Fruit fly (Drosophila melanogaster) whole organism, prepupa: Measurements from ENCODE around the gene eIF3h.

Experiments
- CG11294 ChIP-seq: fragments of 200-800 bp; sonication (Bioruptor generic); IDR thresholded peaks from 2 replicates; pipeline ENCODE4 v1.3.6; 2022; ENCODE audit warnings: missing biosample characterization, missing genetic modification characterization
- CG16779 ChIP-seq: fragments of 200-800 bp; sonication (Bioruptor generic); optimal IDR thresholded peaks from 3 replicates; lab custom pipeline; 2017; ENCODE audit warnings: missing biosample characterization, mild to moderate bottlenecking, missing genetic modification characterization
- CG3032 ChIP-seq: fragments of 200-800 bp; optimal IDR thresholded peaks from 2 replicates; lab custom pipeline; 2019; ENCODE audit warnings: missing biosample characterization, mild to moderate bottlenecking, missing genetic modification characterization, moderate library complexity
- CG31627 ChIP-seq: fragments of 200-800 bp; sonication (Bioruptor generic); optimal IDR thresholded peaks from 3 replicates; lab custom pipeline; 2016; ENCODE audit warnings: missing biosample characterization, missing genetic modification characterization
- CG32006 ChIP-seq: fragments of 200-800 bp; sonication (Bioruptor generic); optimal IDR thresholded peaks from 3 replicates; lab custom pipeline; 2017; ENCODE audit warnings: missing biosample characterization, mild to moderate bottlenecking, missing genetic modification characterization
- CG34406 ChIP-seq: fragments of 200-800 bp; sonication (Bioruptor generic); optimal IDR thresholded peaks from 3 replicates; lab custom pipeline; 2016; ENCODE audit warnings: missing biosample characterization, missing genetic modification characterization
- CG3919 ChIP-seq: fragments of 200-800 bp; sonication (Bioruptor generic); optimal IDR thresholded peaks from 3 replicates; lab custom pipeline; 2016; ENCODE audit warnings: missing biosample characterization, missing genetic modification characterization
- CG4318 ChIP-seq: fragments of 200-800 bp; sonication (Bioruptor generic); optimal IDR thresholded peaks from 3 replicates; lab custom pipeline; 2017; ENCODE audit warnings: missing biosample characterization, mild to moderate bottlenecking, missing genetic modification characterization
- CG6163 ChIP-seq: fragments of 200-800 bp; sonication (Bioruptor generic); IDR thresholded peaks from 3 replicates; pipeline ENCODE4 v1.3.6; 2022; ENCODE audit warnings: missing biosample characterization, missing genetic modification characterization
- CG6276 ChIP-seq: fragments of 200-800 bp; sonication (Bioruptor generic); optimal IDR thresholded peaks from 2 replicates; lab custom pipeline; 2017; ENCODE audit warnings: missing biosample characterization, mild to moderate bottlenecking, missing genetic modification characterization
- CG6792 ChIP-seq: fragments of 200-800 bp; sonication (Bioruptor generic); optimal IDR thresholded peaks from 3 replicates; lab custom pipeline; 2016; ENCODE audit warnings: missing biosample characterization, missing genetic modification characterization
- CG6808 ChIP-seq: fragments of 200-800 bp; sonication (Bioruptor generic); optimal IDR thresholded peaks from 3 replicates; lab custom pipeline; 2017; ENCODE audit warnings: missing biosample characterization, missing genetic modification characterization, mild to moderate bottlenecking, moderate library complexity, missing genetic modification reagents
- CG6854 ChIP-seq: fragments of 200-800 bp; sonication (Bioruptor generic); optimal IDR thresholded peaks from 2 replicates; lab custom pipeline; 2017; ENCODE audit warnings: missing biosample characterization, mild to moderate bottlenecking, missing genetic modification characterization
- CG7368 ChIP-seq: fragments of 200-800 bp; sonication (Bioruptor generic); optimal IDR thresholded peaks from 3 replicates; lab custom pipeline; 2016; ENCODE audit warnings: missing biosample characterization, missing genetic modification characterization
- CG8119 ChIP-seq: fragments of 200-800 bp; sonication (Bioruptor generic); IDR thresholded peaks from 3 replicates; pipeline ENCODE4 v1.3.6; 2022; ENCODE audit warnings: missing biosample characterization, missing genetic modification characterization
- CG8319 ChIP-seq: fragments of 200-800 bp; sonication (Bioruptor generic); optimal IDR thresholded peaks from 3 replicates; lab custom pipeline; 2016; ENCODE audit warnings: missing biosample characterization, missing genetic modification characterization
- Eip78C ChIP-seq: fragments of 200-800 bp; sonication (Bioruptor generic); peaks from one replicate; lab custom pipeline; 2016; ENCODE audit warnings: missing biosample characterization, missing genetic modification characterization
- Eip93F ChIP-seq: fragments of 200-800 bp; sonication (Bioruptor generic); optimal IDR thresholded peaks from 2 replicates; lab custom pipeline; 2016; ENCODE audit warnings: missing biosample characterization, mild to moderate bottlenecking, missing genetic modification characterization
- Ets21C ChIP-seq: fragments of 200-800 bp; sonication (Bioruptor generic); optimal IDR thresholded peaks from 3 replicates; lab custom pipeline; 2016; ENCODE audit warnings: missing biosample characterization, missing genetic modification characterization
- Ets96B ChIP-seq: fragments of 200-800 bp; optimal IDR thresholded peaks from 2 replicates; lab custom pipeline; 2019; ENCODE audit warnings: missing biosample characterization, mild to moderate bottlenecking, missing genetic modification characterization, moderate library complexity
- Gug ChIP-seq: fragments of 200-800 bp; sonication (Bioruptor generic); IDR thresholded peaks from 2 replicates; pipeline ENCODE4 v1.3.6; 2022; ENCODE audit warnings: missing biosample characterization, missing genetic modification characterization
- Hr38 ChIP-seq: sonication (Bioruptor generic); optimal IDR thresholded peaks from 2 replicates; lab custom pipeline; 2016; ENCODE audit warnings: missing biosample characterization, missing genetic modification characterization
- Hr39 ChIP-seq: fragments of 200-800 bp; sonication (Bioruptor generic); optimal IDR thresholded peaks from 2 replicates; lab custom pipeline; 2016; ENCODE audit warnings: missing biosample characterization, missing genetic modification characterization
- Hr4 ChIP-seq: fragments of 200-800 bp; sonication (Bioruptor generic); optimal IDR thresholded peaks from 3 replicates; lab custom pipeline; 2016; ENCODE audit warnings: missing biosample characterization, missing genetic modification characterization
- Lpt ChIP-seq: fragments of 200-800 bp; sonication (Bioruptor generic); optimal IDR thresholded peaks from 3 replicates; lab custom pipeline; 2016; ENCODE audit warnings: missing biosample characterization, missing genetic modification characterization
- Met ChIP-seq: fragments of 200-800 bp; sonication (Bioruptor generic); optimal IDR thresholded peaks from 3 replicates; lab custom pipeline; 2016; ENCODE audit warnings: missing biosample characterization, missing genetic modification characterization
- OdsH ChIP-seq: fragments of 200-800 bp; sonication (Bioruptor generic); optimal IDR thresholded peaks from 3 replicates; lab custom pipeline; 2016; ENCODE audit warnings: missing biosample characterization, missing genetic modification characterization
- Sox14 ChIP-seq: fragments of 200-800 bp; sonication (Bioruptor generic); optimal IDR thresholded peaks from 3 replicates; lab custom pipeline; 2016; ENCODE audit warnings: missing biosample characterization, missing genetic modification characterization
- Sox15 ChIP-seq: fragments of 200-800 bp; sonication (Bioruptor generic); optimal IDR thresholded peaks from 3 replicates; lab custom pipeline; 2016; ENCODE audit warnings: missing biosample characterization, missing genetic modification characterization
- achi ChIP-seq: fragments of 200-800 bp; sonication (Bioruptor generic); optimal IDR thresholded peaks from 3 replicates; lab custom pipeline; 2016; ENCODE audit warnings: missing biosample characterization, missing genetic modification characterization
- cyc ChIP-seq: fragments of 200-800 bp; sonication (Bioruptor generic); optimal IDR thresholded peaks from 3 replicates; lab custom pipeline; 2016; ENCODE audit warnings: missing biosample characterization, missing genetic modification characterization
- dac ChIP-seq: fragments of 200-800 bp; sonication (Bioruptor generic); optimal IDR thresholded peaks from 2 replicates; lab custom pipeline; 2017; ENCODE audit warnings: missing biosample characterization, mild to moderate bottlenecking, missing genetic modification characterization
- dsx ChIP-seq: fragments of 200-800 bp; optimal IDR thresholded peaks from 3 replicates; lab custom pipeline; 2019; ENCODE audit warnings: missing biosample characterization, mild to moderate bottlenecking, missing genetic modification characterization, moderate library complexity; ENCODE audit not compliant: poor library complexity, severe bottlenecking
- eg ChIP-seq: fragments of 200-800 bp; sonication (Bioruptor generic); IDR thresholded peaks from 3 replicates; pipeline ENCODE4 v1.3.6; 2022; ENCODE audit warnings: missing biosample characterization, missing genetic modification characterization
- esn ChIP-seq: fragments of 200-800 bp; sonication (Bioruptor generic); optimal IDR thresholded peaks from 2 replicates; lab custom pipeline; 2016; ENCODE audit warnings: missing biosample characterization, mild to moderate bottlenecking, missing genetic modification characterization, moderate library complexity
- lz ChIP-seq: fragments of 200-800 bp; sonication (Bioruptor generic); optimal IDR thresholded peaks from 3 replicates; lab custom pipeline; 2016; ENCODE audit warnings: missing biosample characterization, missing genetic modification characterization
- pdm3 ChIP-seq: fragments of 200-800 bp; sonication (Bioruptor generic); optimal IDR thresholded peaks from 3 replicates; lab custom pipeline; 2016; ENCODE audit warnings: missing biosample characterization, missing genetic modification characterization
- salr ChIP-seq, 2 experiments: fragments of 200-800 bp; sonication (Bioruptor generic); optimal IDR thresholded peaks; 3 replicates each; lab custom pipeline; 2016 to 2018; ENCODE audit warnings: missing biosample characterization in 2 of 2, missing genetic modification characterization in 2 of 2, mild to moderate bottlenecking in 1 of 2
- spab ChIP-seq: fragments of 200-800 bp; sonication (Bioruptor generic); optimal IDR thresholded peaks from 2 replicates; lab custom pipeline; 2017; ENCODE audit warnings: missing biosample characterization, mild to moderate bottlenecking, missing genetic modification characterization, missing genetic modification reagents
- svp ChIP-seq: fragments of 200-800 bp; sonication (Bioruptor generic); peaks from one replicate; lab custom pipeline; 2016; ENCODE audit warnings: missing biosample characterization, missing genetic modification characterization
- topi ChIP-seq: fragments of 200-800 bp; sonication (Bioruptor generic); optimal IDR thresholded peaks from 3 replicates; lab custom pipeline; 2016; ENCODE audit warnings: missing biosample characterization, missing genetic modification characterization
- vri ChIP-seq: fragments of 200-800 bp; sonication (Bioruptor generic); optimal IDR thresholded peaks from 3 replicates; lab custom pipeline; 2016; ENCODE audit warnings: missing biosample characterization, mild to moderate bottlenecking, missing genetic modification characterization

The eIF3h gene

DNA sequence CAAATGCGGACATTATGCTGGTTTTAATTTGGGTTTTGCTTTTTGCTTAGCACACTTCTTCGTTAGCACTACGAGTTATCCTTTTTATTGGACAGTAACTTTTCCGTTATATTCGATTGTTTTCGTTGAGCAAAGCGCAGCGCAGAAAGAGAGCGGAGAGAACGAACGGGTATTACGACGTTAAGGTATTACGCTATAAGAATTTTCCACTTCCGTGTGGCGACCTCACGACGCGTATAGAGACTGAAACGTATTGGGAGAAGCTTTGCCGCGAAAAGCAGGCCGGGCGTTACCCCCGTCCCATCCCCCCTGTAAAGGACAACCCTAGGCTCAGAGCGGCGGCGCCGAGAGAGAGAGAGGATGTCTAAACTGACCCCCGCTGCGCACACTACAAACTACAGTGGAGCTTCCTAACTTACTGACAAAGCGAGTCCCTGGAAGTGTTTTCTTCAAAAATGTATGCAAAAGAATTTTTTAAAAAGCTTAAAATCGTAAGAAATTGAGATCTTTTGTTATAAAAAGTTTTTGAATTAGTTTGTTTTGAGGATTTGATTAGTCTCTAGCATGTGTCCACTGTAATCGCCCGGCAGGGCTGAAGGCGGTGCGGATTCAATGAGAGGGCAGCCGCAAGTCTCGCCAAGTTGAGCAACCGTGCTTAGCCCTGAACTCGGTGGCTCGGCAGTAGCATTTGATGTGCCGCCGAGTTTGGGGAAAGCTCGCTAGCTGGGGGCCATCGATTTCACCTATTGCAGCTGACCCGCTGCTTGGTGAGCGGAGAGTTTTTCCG lies 48.0 kb downstream of the eIF3h start (continued):
- TF ChIP-seq CG34406 (peak; percentile 80), CG6808 (GFP tag; lab: Kevin White, UChicago) (peak; percentile 82), CG3032 (tag; lab: Kevin White, UChicago) (peak; percentile 88), OdsH (GFP tag; lab: Kevin White, UChicago) (peak; percentile 90), achi (GFP tag; lab: Kevin White, UChicago) (peak; percentile 91), Eip78C (peak; percentile 96), dsx (GFP tag; lab: Kevin White, UChicago) (peak; percentile 88), esn (GFP tag; lab: Kevin White, UChicago) (peak; percentile 91), svp (GFP tag; lab: Kevin White, UChicago) (peak; percentile 94), CG6854 (GFP tag; lab: Kevin White, UChicago) (peak; percentile 29), salr (GFP tag; optimal IDR thresholded peaks at IDR 0.05; lab: Kevin White, UChicago) (peak; percentile 80 to 82), CG7368 (GFP tag; lab: Kevin White, UChicago) (peak; percentile 87), Hr39 (GFP tag; lab: Kevin White, UChicago) (peak; percentile 91), CG6276 (peak; percentile 74), topi (GFP tag; lab: Kevin White, UChicago) (peak; percentile 88)

DNA sequence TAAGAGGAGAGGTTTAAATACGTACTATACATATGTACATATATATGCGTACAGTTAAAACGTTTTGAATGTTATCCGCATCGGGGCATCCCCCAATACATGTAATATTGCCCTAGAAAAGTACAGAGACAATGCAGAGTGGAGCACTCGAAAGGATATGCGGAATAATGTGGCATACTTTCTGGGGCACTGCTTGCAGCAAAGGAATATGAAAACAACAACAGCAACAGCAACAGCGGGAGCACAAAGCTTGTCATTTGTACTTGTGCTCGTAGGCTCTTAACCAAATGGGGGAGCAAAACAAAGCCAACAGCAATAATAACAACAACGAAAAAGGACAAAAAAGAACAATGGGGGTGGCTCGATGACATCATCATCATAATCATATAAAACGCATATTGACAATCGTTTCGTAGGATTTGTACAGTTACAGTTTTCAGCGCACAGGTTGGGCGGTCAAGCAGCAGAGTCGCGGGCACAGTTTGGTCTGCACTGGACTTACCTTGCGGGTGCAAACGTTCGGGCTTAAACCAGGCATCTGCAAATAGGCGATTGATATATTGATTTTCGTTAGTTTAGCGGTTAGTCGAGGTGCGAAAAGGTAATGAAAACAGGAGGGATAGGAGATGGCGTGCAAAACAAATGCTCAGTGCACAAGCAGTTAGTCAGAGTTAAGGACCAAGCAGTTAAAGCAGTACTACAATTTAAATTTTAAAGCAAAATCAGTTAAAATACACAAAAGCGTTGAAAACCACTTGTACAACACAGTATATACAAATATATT lies 49.0 kb downstream of the eIF3h start:
- no peak for TF ChIP-seq Hr38 (GFP tag; lab: Kevin White, UChicago)
- no peak for TF ChIP-seq Hr39 (GFP tag; lab: Kevin White, UChicago)
- TF ChIP-seq CG6163 (GFP tag; lab: Robert Waterston, UW), result 0 out of 3 replicates have a peak, but pooled peaks have one; percentile 8
- TF ChIP-seq, all 60 proteins: peak for 1

DNA sequence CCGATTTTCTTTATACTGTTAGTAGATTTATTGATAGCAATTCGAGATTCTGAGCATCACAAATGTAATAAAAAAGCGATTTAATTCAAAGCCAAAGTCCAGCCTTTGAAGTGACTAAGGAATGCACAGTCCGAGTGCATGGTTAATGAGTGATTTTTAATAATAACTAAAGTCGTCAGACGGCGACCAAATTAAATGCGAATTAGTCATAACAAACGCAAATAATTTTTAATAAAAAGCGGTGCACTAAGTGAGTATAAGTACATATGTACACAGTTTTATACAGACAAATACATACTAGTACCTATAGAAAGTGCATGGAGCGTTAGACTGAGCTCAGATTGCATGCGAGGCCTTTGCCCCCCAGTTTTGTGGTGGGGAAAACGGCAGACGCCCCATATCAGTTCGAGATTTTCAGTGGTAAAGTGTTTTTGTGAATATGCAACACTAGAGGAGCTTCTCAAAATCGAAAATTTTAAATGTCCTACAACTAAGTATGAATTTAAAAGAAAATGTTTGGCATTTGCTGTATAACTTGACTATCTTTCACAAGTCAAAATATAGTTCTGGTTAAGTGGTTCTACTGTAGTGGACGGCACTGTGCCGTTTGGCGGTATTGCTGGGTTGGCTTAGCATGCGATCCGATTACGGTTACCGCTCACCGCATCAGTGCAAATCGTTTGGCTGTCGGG lies 50.0 kb downstream of the eIF3h start:
- TF ChIP-seq cyc (GFP tag; lab: Kevin White, UChicago) (peak; percentile 10), vri (GFP tag; lab: Kevin White, UChicago) (peak; percentile 45), Hr38 (GFP tag; lab: Kevin White, UChicago) (no peak), salr (GFP tag; optimal IDR thresholded peaks at IDR 0.05; lab: Kevin White, UChicago) (no peak), dac (GFP tag; lab: Kevin White, UChicago) (peak; percentile 45), CG32006 (GFP tag; lab: Kevin White, UChicago) (peak; percentile 81), Ets96B (tag; lab: Kevin White, UChicago) (peak; percentile 13), spab (GFP tag; lab: Kevin White, UChicago) (no peak), svp (GFP tag; lab: Kevin White, UChicago) (peak; percentile 84), CG6792 (GFP tag; lab: Kevin White, UChicago) (peak; percentile 9), OdsH (GFP tag; lab: Kevin White, UChicago) (peak; percentile 54), CG31627 (GFP tag; lab: Kevin White, UChicago) (peak; percentile 12), Gug (GFP tag; lab: Robert Waterston, UW) (peak; percentile 27; the same call in 1 of the 2 replicates), CG8119 (peak; percentile 82), Eip78C (peak; percentile 76), Lpt (peak; percentile 43), CG11294 (GFP tag; lab: Robert Waterston, UW) (peak; percentile 49; the same call in 1 of the 2 replicates), lz (GFP tag; lab: Kevin White, UChicago) (peak; percentile 42), eg (GFP tag; lab: Robert Waterston, UW) (peak; percentile 83), achi (GFP tag; lab: Kevin White, UChicago) (peak; percentile 37), CG4318 (GFP tag; lab: Kevin White, UChicago) (peak; percentile 67), Met (GFP tag; lab: Kevin White, UChicago) (peak; percentile 17), CG6163 (GFP tag; lab: Robert Waterston, UW) (peak; percentile 82), Ets21C (GFP tag; lab: Kevin White, UChicago) (no peak), topi (GFP tag; lab: Kevin White, UChicago) (peak; percentile 2), Eip93F (GFP tag; lab: Kevin White, UChicago) (no peak), Hr4 (peak; percentile 83), Hr39 (GFP tag; lab: Kevin White, UChicago) (peak; percentile 39), CG8319 (no peak), pdm3 (GFP tag; lab: Kevin White, UChicago) (peak; percentile 47), CG16779 (no peak), Sox14 (GFP tag; lab: Kevin White, UChicago) (peak; percentile 39), Sox15 (GFP tag; lab: Kevin White, UChicago) (no peak), CG3919 (GFP tag; lab: Kevin White, UChicago) (peak; percentile 34)
